Fruit fly (Drosophila melanogaster) whole organism: ENCODE results near the gene CG12483.

ENCODE experiments used
- Dll ChIP-seq: fragments of >200 bp; optimal IDR thresholded peaks from 2 replicates; lab custom pipeline; 2017
- pan ChIP-seq: fragments of >200 bp; optimal IDR thresholded peaks from 2 replicates; lab custom pipeline; 2017
- psq ChIP-seq: fragments of >200 bp; optimal IDR thresholded peaks from 2 replicates; lab custom pipeline; 2017
- usp ChIP-seq: fragments of >200 bp; optimal IDR thresholded peaks from 2 replicates; lab custom pipeline; 2017; ENCODE audit warnings: missing biosample characterization, missing genetic modification characterization, mixed read lengths

DNA sequence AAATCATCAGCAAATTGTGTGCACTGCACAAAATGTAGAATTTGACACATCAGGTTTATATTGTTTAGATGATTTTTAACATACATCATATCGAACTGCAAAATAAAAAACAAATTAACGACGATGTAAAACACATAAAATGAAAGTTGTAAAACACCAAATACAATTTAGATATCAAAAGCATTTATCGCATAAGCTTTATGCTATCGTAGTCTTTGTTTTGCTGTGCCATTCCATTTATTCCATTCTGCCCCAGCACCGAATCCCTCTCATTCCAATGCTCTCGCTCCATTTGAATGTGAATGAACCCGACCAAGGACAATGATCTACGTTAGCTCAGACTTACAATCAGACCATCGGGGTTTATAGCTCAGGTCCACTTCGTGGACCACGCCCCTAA is 26.9 kb downstream of the CG12483 start:
- no peak for TF ChIP-seq usp
- TF ChIP-seq Dll: no peak
- TF ChIP-seq pan (lab: Kevin White, UChicago): no peak
- no peak for TF ChIP-seq psq
